Worm (Caenorhabditis elegans): ENCODE data around the gene F40H6.5.

DNA sequence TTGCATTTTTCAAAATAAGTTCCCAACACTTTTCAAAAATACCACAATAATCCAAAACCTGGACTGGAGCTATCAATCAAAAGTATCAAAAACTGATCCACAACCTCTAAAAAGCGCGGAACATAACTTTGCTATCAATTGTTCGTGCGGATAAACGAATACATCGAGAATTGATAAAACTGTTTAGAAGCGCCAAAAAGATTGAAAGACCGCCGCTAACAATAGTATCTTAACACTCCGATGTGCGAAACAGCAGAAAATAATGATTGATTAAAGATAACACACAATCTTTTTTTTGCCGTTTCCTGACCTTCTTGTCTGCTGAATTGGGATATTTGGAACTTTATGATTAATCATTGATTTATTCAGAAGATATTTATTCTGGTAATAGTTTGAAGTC lies 27.2 kb downstream of the F40H6.5 start, which contains the start of gene tbx-7:
- TF ChIP-seq ets-7 (tag; optimal IDR thresholded peaks at IDR 0.05) (no peak), ceh-36 (tag; optimal IDR thresholded peaks at IDR 0.05) (no peak), scrt-1 (GFP tag; IDR thresholded peaks at IDR 0.05) (no peak), tra-4 (tag; optimal IDR thresholded peaks at IDR 0.05) (no peak), flt-1 (GFP tag; IDR thresholded peaks at IDR 0.05) (no peak), ama-1 (optimal IDR thresholded peaks at IDR 0.05) (no peak), tbx-11 (GFP tag; IDR thresholded peaks at IDR 0.05) (no peak), pes-1 (GFP tag; IDR thresholded peaks at IDR 0.05) (no peak), hmbx-1 (tag; optimal IDR thresholded peaks at IDR 0.05) (no peak), sea-1 (GFP tag; conservative IDR thresholded peaks at IDR 0.05) (no peak), tbx-37 (GFP tag; conservative IDR thresholded peaks at IDR 0.05) (no peak), B0310.2 (tag; optimal IDR thresholded peaks at IDR 0.05) (no peak)

Measured in whole organism, early embryonic.